Worm (Caenorhabditis elegans) whole organism, L2 larva: ENCODE data around the gene hoe-1.
"Not testable (repeated sequence)": the region's sequence is repeated elsewhere in the genome, so short reads cannot be mapped to it uniquely, and the experiment has no call there.

ENCODE experiments used
- alr-1 ChIP-seq: fragments of 150-350 bp; optimal IDR thresholded peaks from 2 replicates; lab custom pipeline; 2014; ENCODE audit warnings: missing biosample characterization, missing genetic modification characterization
- lin-13 ChIP-seq: fragments of 150-350 bp; optimal IDR thresholded peaks from 2 replicates; lab custom pipeline; 2014; ENCODE audit warnings: missing biosample characterization, missing genetic modification reagents, missing genetic modification characterization
- mdl-1 ChIP-seq, 2 experiments: fragments of 150-350 bp in 1 of 2; sonication (generic microtip) in 1 of 2; optimal IDR thresholded peaks; 2 replicates each; lab custom pipeline; 2017; ENCODE audit warnings: missing biosample characterization in 2 of 2, missing genetic modification characterization in 2 of 2

DNA sequence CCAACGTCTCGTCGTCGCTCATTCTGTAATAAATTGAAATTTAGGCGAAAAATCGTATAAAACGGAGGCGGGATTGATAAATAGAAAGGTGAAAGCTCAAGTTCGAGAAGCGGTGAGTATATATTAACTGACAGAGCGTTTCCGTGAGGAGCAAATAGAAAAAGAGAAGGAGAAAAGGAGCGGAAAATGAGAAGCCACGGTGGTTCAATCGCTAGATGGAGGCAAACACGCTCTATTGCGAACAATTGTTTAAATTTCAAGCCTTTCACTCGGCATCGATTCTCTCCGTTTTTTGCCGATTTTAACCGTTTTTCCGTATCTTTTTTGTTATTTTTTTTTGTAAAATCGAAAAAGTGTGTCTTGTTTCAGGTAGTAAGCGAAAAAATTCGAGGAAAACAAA, 28.3 kb downstream of the hoe-1 start, which contains the start of gene miro-1:
- not testable (repeated sequence) for TF ChIP-seq lin-13; mdl-1 (tag; optimal IDR thresholded peaks at IDR 0.05; lab: Kevin White, UChicago); alr-1
